Worm (Caenorhabditis elegans) whole organism, young adult: ENCODE data around the gene nspe-2.

Experiments used
- attf-6 ChIP-seq: fragments of 200-800 bp; sonication (Bioruptor generic); IDR thresholded peaks from 2 replicates; pipeline ENCODE4 v1.3.6; 2022; ENCODE audit warnings: missing genetic modification reagents, missing genetic modification characterization, missing compliant biosample characterization
- sptf-2 ChIP-seq: fragments of 200-800 bp; sonication (Bioruptor generic); optimal IDR thresholded peaks from 2 replicates; lab custom pipeline; 2018; ENCODE audit warnings: mild to moderate bottlenecking, missing genetic modification characterization, missing compliant biosample characterization
- zfh-2 ChIP-seq: fragments of 200-800 bp; sonication (Bioruptor generic); conservative IDR thresholded peaks from 2 replicates; pipeline ENCODE4 v1.3.6; 2022; ENCODE audit warnings: missing genetic modification reagents, missing genetic modification characterization, missing compliant biosample characterization

- TF ChIP-seq attf-6 (GFP tag; lab: Robert Waterston, UW) (no peak), sptf-2 (GFP tag; lab: Kevin White, UChicago) (no peak), zfh-2 (peak; percentile 72)
Measured at ce11 chrII:12668874-12669273, 49.7 kb upstream of the nspe-2 start.
